Worm (Caenorhabditis elegans): ENCODE measurements around the gene T05A7.7.

ce11 chrII:4655834-4656233, 25.5 kb downstream of the T05A7.7 start, which contains the start of gene fut-6:
- no peak for TF ChIP-seq dao-5 (tag; optimal IDR thresholded peaks at IDR 0.05)
- TF ChIP-seq W03F9.2 (tag; optimal IDR thresholded peaks at IDR 0.05), result no peak

All from whole organism, L4/young adult.